Worm (Caenorhabditis elegans): ENCODE measurements around the gene chtb-1.

- TF ChIP-seq nhr-77 (tag; optimal IDR thresholded peaks at IDR 0.05) (no peak), snpc-4 (tag; optimal IDR thresholded peaks at IDR 0.05) (no peak), unc-62 (GFP tag; optimal IDR thresholded peaks at IDR 0.05 in 1 of 2) (no peak), unc-62 (tag; optimal IDR thresholded peaks at IDR 0.05) (no peak), zag-1 (tag; optimal IDR thresholded peaks at IDR 0.05) (no peak), unc-130 (GFP tag; optimal IDR thresholded peaks at IDR 0.05) (no peak), lir-3 (tag; optimal IDR thresholded peaks at IDR 0.05) (no peak), lsy-2 (tag; optimal IDR thresholded peaks at IDR 0.05) (no peak), ama-1 (optimal IDR thresholded peaks at IDR 0.05) (no peak), F49E8.2 (tag; optimal IDR thresholded peaks at IDR 0.05; ENCODE audit: borderline replicate concordance) (no peak), nhr-28 (tag; optimal IDR thresholded peaks at IDR 0.05) (peak; percentile 95), dve-1 (tag; optimal IDR thresholded peaks at IDR 0.05; ENCODE audit: insufficient read depth) (peak; percentile 50), dpl-1 (GFP tag; optimal IDR thresholded peaks at IDR 0.05) (no peak), ceh-82 (tag; optimal IDR thresholded peaks at IDR 0.05) (no peak), Y105C5A.15 (GFP tag; IDR thresholded peaks at IDR 0.05) (no peak)
These were observed 40.1 kb downstream of the chtb-1 start for ce11 chrIII:9315180-9315579.

All from whole organism, L4 larva.